Fruit fly (Drosophila melanogaster) whole organism, embryonic: ENCODE results near the gene Psn.
A peak's percentile ranks its signal among the peaks of the same experiment; 100 is the strongest.

Experiments
- Atf6 ChIP-seq: fragments of 200-800 bp; sonication (Bioruptor generic); IDR thresholded peaks from 2 replicates; pipeline ENCODE4 v1.3.6; 2022; ENCODE audit warnings: missing biosample characterization, missing genetic modification characterization
- Bgb ChIP-seq: fragments of 200-800 bp; sonication (Bioruptor generic); IDR thresholded peaks from 2 replicates; pipeline ENCODE4 v1.3.6; 2022; ENCODE audit warnings: missing biosample characterization, missing genetic modification characterization; ENCODE audit not compliant: partially characterized antibody
- CG10543 ChIP-seq: fragments of 200-800 bp; sonication (Bioruptor generic); optimal IDR thresholded peaks from 3 replicates; lab custom pipeline; 2017; ENCODE audit warnings: missing biosample characterization, mild to moderate bottlenecking, missing genetic modification characterization, moderate library complexity
- CG10959 ChIP-seq: fragments of 200-800 bp; sonication (Bioruptor generic); IDR thresholded peaks from 2 replicates; pipeline ENCODE4 v1.3.6; 2022; ENCODE audit warnings: missing biosample characterization, missing genetic modification characterization
- CG11085 ChIP-seq: fragments of 200-800 bp; sonication (Bioruptor generic); IDR thresholded peaks from 2 replicates; pipeline ENCODE4 v1.3.6; 2022; ENCODE audit warnings: missing biosample characterization, missing genetic modification characterization
- CG12299 ChIP-seq: fragments of 200-800 bp; sonication (Bioruptor generic); optimal IDR thresholded peaks from 2 replicates; lab custom pipeline; 2018; ENCODE audit warnings: missing biosample characterization, mild to moderate bottlenecking, missing genetic modification characterization
- CG1233 ChIP-seq: fragments of 200-800 bp; sonication (Bioruptor generic); optimal IDR thresholded peaks from 4 replicates; lab custom pipeline; 2018; ENCODE audit warnings: missing biosample characterization, mild to moderate bottlenecking, missing genetic modification characterization
- CG12744 ChIP-seq: fragments of 200-800 bp; sonication (Bioruptor generic); optimal IDR thresholded peaks from 2 replicates; lab custom pipeline; 2016; ENCODE audit warnings: missing biosample characterization, missing genetic modification characterization
- CG13296 ChIP-seq: fragments of 200-800 bp; sonication (Bioruptor generic); optimal IDR thresholded peaks from 3 replicates; lab custom pipeline; 2018; ENCODE audit warnings: missing biosample characterization, mild to moderate bottlenecking, missing genetic modification characterization
- CG14014 ChIP-seq: fragments of 200-800 bp; sonication (Bioruptor generic); IDR thresholded peaks from 2 replicates; pipeline ENCODE4 v1.3.6; 2022; ENCODE audit warnings: missing biosample characterization, missing genetic modification characterization
- CG14965 ChIP-seq: fragments of 200-800 bp; sonication (Bioruptor generic); optimal IDR thresholded peaks from 2 replicates; lab custom pipeline; 2016; ENCODE audit warnings: missing biosample characterization, missing genetic modification characterization, borderline replicate concordance
- CG17328 ChIP-seq: fragments of 200-800 bp; sonication (Bioruptor generic); IDR thresholded peaks from 2 replicates; pipeline ENCODE4 v1.3.6; 2022; ENCODE audit warnings: missing biosample characterization, missing genetic modification characterization
- CG17359 ChIP-seq: fragments of 200-800 bp; sonication (Bioruptor generic); optimal IDR thresholded peaks from 3 replicates; lab custom pipeline; 2018; ENCODE audit warnings: missing biosample characterization, mild to moderate bottlenecking, missing genetic modification characterization, moderate library complexity
- CG17385 ChIP-seq: fragments of 200-800 bp; sonication (Bioruptor generic); optimal IDR thresholded peaks from 3 replicates; lab custom pipeline; 2018; ENCODE audit warnings: missing biosample characterization, mild to moderate bottlenecking, missing genetic modification characterization
- CG17612 ChIP-seq: fragments of 200-800 bp; sonication (Bioruptor generic); IDR thresholded peaks from 2 replicates; pipeline ENCODE4 v1.3.6; 2022; ENCODE audit warnings: missing biosample characterization, missing genetic modification characterization
- CG18619 ChIP-seq: fragments of 200-800 bp; sonication (Bioruptor generic); optimal IDR thresholded peaks from 3 replicates; lab custom pipeline; 2017; ENCODE audit warnings: missing biosample characterization, mild to moderate bottlenecking, missing genetic modification characterization
- CG2202 ChIP-seq: fragments of 200-800 bp; sonication (Bioruptor generic); optimal IDR thresholded peaks from 2 replicates; lab custom pipeline; 2018; ENCODE audit warnings: missing biosample characterization, mild to moderate bottlenecking, missing genetic modification characterization
- CG30403 ChIP-seq: fragments of 200-800 bp; sonication (Bioruptor generic); optimal IDR thresholded peaks from 3 replicates; lab custom pipeline; 2016; ENCODE audit warnings: missing biosample characterization, missing genetic modification characterization
- CG31388 ChIP-seq: fragments of 200-800 bp; sonication (Bioruptor generic); optimal IDR thresholded peaks from 2 replicates; lab custom pipeline; 2016; ENCODE audit warnings: missing biosample characterization, missing genetic modification characterization
- CG32532 ChIP-seq: fragments of 200-800 bp; sonication (Bioruptor generic); IDR thresholded peaks from 2 replicates; pipeline ENCODE4 v1.3.6; 2022; ENCODE audit warnings: missing biosample characterization, missing genetic modification characterization
- CG4360 ChIP-seq: fragments of 200-800 bp; sonication (Bioruptor generic); IDR thresholded peaks from 2 replicates; pipeline ENCODE4 v1.3.6; 2022; ENCODE audit warnings: missing biosample characterization, missing genetic modification characterization
- CG5953 ChIP-seq: fragments of 200-800 bp; sonication (Bioruptor generic); IDR thresholded peaks from 2 replicates; pipeline ENCODE4 v1.3.6; 2022; ENCODE audit warnings: missing biosample characterization, missing genetic modification characterization
- CG6272 ChIP-seq: fragments of 200-800 bp; sonication (Bioruptor generic); IDR thresholded peaks from 2 replicates; pipeline ENCODE4 v1.3.6; 2022; ENCODE audit warnings: missing biosample characterization, missing genetic modification characterization
- CG8089 ChIP-seq: fragments of 200-800 bp; sonication (Bioruptor generic); optimal IDR thresholded peaks from 3 replicates; lab custom pipeline; 2016; ENCODE audit warnings: missing biosample characterization, missing genetic modification characterization
- CG8924 ChIP-seq: fragments of 200-800 bp; optimal IDR thresholded peaks from 3 replicates; lab custom pipeline; 2019; ENCODE audit warnings: missing biosample characterization, mild to moderate bottlenecking, missing genetic modification characterization, moderate library complexity
- Camta ChIP-seq: fragments of 200-800 bp; sonication (Bioruptor generic); optimal IDR thresholded peaks from 2 replicates; lab custom pipeline; 2016; ENCODE audit warnings: missing biosample characterization, missing genetic modification characterization
- Dip2 ChIP-seq: fragments of 200-800 bp; sonication (Bioruptor generic); IDR thresholded peaks from 2 replicates; pipeline ENCODE4 v1.3.6; 2022; ENCODE audit warnings: missing biosample characterization, missing genetic modification characterization
- Ets65A ChIP-seq: fragments of 200-800 bp; sonication (Bioruptor generic); peaks from one replicate; lab custom pipeline; 2016; ENCODE audit warnings: missing biosample characterization, missing genetic modification characterization
- Fer3 ChIP-seq: fragments of 200-800 bp; sonication (Bioruptor generic); optimal IDR thresholded peaks from 2 replicates; lab custom pipeline; 2018; ENCODE audit warnings: missing biosample characterization, mild to moderate bottlenecking, missing genetic modification characterization, moderate library complexity
- Med ChIP-seq: fragments of 200-800 bp; sonication (Bioruptor generic); peaks from one replicate; lab custom pipeline; 2016; ENCODE audit warnings: missing biosample characterization, missing genetic modification characterization, mild to moderate bottlenecking, inconsistent platforms, moderate library complexity
- Sox100B ChIP-seq: fragments of 200-800 bp; sonication (Bioruptor generic); optimal IDR thresholded peaks from 3 replicates; lab custom pipeline; 2018; ENCODE audit warnings: missing biosample characterization, mild to moderate bottlenecking, missing genetic modification characterization
- Usf ChIP-seq: fragments of 200-800 bp; sonication (Bioruptor generic); optimal IDR thresholded peaks from 2 replicates; lab custom pipeline; 2017; ENCODE audit warnings: missing genotype, missing biosample characterization, missing genetic modification characterization
- amos ChIP-seq: fragments of 200-800 bp; sonication (Bioruptor generic); IDR thresholded peaks from 2 replicates; pipeline ENCODE4 v1.3.6; 2022; ENCODE audit warnings: missing biosample characterization, missing genetic modification characterization; ENCODE audit not compliant: partially characterized antibody
- aop ChIP-seq: fragments of 200-800 bp; sonication (Bioruptor generic); IDR thresholded peaks from 2 replicates; pipeline ENCODE4 v1.3.6; 2022; ENCODE audit warnings: missing biosample characterization, missing genetic modification characterization
- cas ChIP-seq: fragments of 200-800 bp; sonication (Bioruptor generic); IDR thresholded peaks from 2 replicates; pipeline ENCODE4 v1.3.6; 2022; ENCODE audit warnings: missing biosample characterization, missing genetic modification characterization
- chm ChIP-seq: fragments of 200-800 bp; sonication (Bioruptor generic); IDR thresholded peaks from 2 replicates; pipeline ENCODE4 v1.3.6; 2022; ENCODE audit warnings: missing biosample characterization, missing genetic modification characterization
- ems ChIP-seq: fragments of 200-800 bp; sonication (Bioruptor generic); optimal IDR thresholded peaks from 3 replicates; lab custom pipeline; 2016; ENCODE audit warnings: missing biosample characterization, missing genetic modification characterization
- eyg ChIP-seq: fragments of 200-800 bp; sonication (Bioruptor generic); optimal IDR thresholded peaks from 3 replicates; lab custom pipeline; 2016; ENCODE audit warnings: missing biosample characterization, missing genetic modification characterization
- gem ChIP-seq: fragments of 200-800 bp; sonication (Bioruptor generic); optimal IDR thresholded peaks from 2 replicates; lab custom pipeline; 2019; ENCODE audit warnings: missing biosample characterization, mild to moderate bottlenecking, missing genetic modification characterization, moderate library complexity
- h ChIP-seq: fragments of >200 bp; optimal IDR thresholded peaks from 2 replicates; lab custom pipeline; 2017
- insv ChIP-seq, 2 experiments: fragments of 200-800 bp; sonication (Bioruptor generic); optimal IDR thresholded peaks; 3 replicates each; lab custom pipeline; 2016 to 2018; ENCODE audit warnings: missing biosample characterization in 2 of 2, missing genetic modification characterization in 2 of 2
- ken ChIP-seq: fragments of 200-800 bp; sonication (Bioruptor generic); IDR thresholded peaks from 3 replicates; pipeline ENCODE4 v1.3.6; 2022; ENCODE audit warnings: missing biosample characterization, missing genetic modification characterization
- luna ChIP-seq: fragments of 200-800 bp; sonication (Bioruptor generic); optimal IDR thresholded peaks from 2 replicates; lab custom pipeline; 2016; ENCODE audit warnings: missing biosample characterization, missing genetic modification characterization
- phol ChIP-seq: fragments of 200-800 bp; sonication (Bioruptor generic); optimal IDR thresholded peaks from 3 replicates; lab custom pipeline; 2018; ENCODE audit warnings: missing biosample characterization, mild to moderate bottlenecking, missing genetic modification characterization, moderate library complexity
- prd ChIP-seq, 3 experiments: fragments of >200 bp in 2 of 3; fragments of 200-800 bp in 1 of 3; sonication (Bioruptor generic) in 1 of 3; optimal IDR thresholded peaks in 2 of 3; IDR thresholded peaks in 1 of 3; 2 replicates in 2 of 3; 3 replicates in 1 of 3; pipeline versions ENCODE4 v1.3.6 to Lab custom; 2017 to 2022; ENCODE audit warnings: missing biosample characterization in 1 of 3, missing genetic modification characterization in 1 of 3
- pum ChIP-seq: fragments of 200-800 bp; sonication (Bioruptor generic); optimal IDR thresholded peaks from 2 replicates; lab custom pipeline; 2016; ENCODE audit warnings: missing biosample characterization, missing genetic modification characterization
- sens-2 ChIP-seq: fragments of 200-800 bp; sonication (Bioruptor generic); IDR thresholded peaks from 2 replicates; pipeline ENCODE4 v1.3.6; 2022; ENCODE audit warnings: missing biosample characterization, missing genetic modification characterization

Psn gene

dm6 chr3L:20401026-20401912 lies 31.0 kb upstream of the Psn start, which contains the start of gene trbl (continued):
- TF ChIP-seq CG17612: no peak
- TF ChIP-seq eyg (GFP tag; lab: Kevin White, UChicago): no peak
- no peak for TF ChIP-seq CG14965
- TF ChIP-seq luna (GFP tag; lab: Kevin White, UChicago): no peak
- no peak for TF ChIP-seq CG18619 (GFP tag; lab: Kevin White, UChicago)
- no peak for TF ChIP-seq ems (GFP tag; lab: Kevin White, UChicago)
- peak; percentile 85 for TF ChIP-seq chm (GFP tag; lab: Robert Waterston, UW)
- TF ChIP-seq Usf (GFP tag; lab: Kevin White, UChicago): no peak
- TF ChIP-seq CG2202: no peak
- peak in 1 of 2 experiments; percentile 72 for TF ChIP-seq insv (GFP tag; optimal IDR thresholded peaks at IDR 0.05; lab: Kevin White, UChicago)

- TF ChIP-seq Sox100B (GFP tag; lab: Kevin White, UChicago) (no peak), CG10543 (GFP tag; lab: Kevin White, UChicago) (no peak), Bgb (GFP tag; lab: Robert Waterston, UW) (no peak), CG14014 (GFP tag; lab: Robert Waterston, UW) (no peak), CG31388 (GFP tag; lab: Kevin White, UChicago) (no peak), Med (GFP tag; lab: Kevin White, UChicago) (peak; percentile 54), luna (GFP tag; lab: Kevin White, UChicago) (no peak), Atf6 (GFP tag; lab: Robert Waterston, UW) (no peak), CG17385 (peak; percentile 54), CG30403 (GFP tag; lab: Kevin White, UChicago) (peak; percentile 8), Camta (no peak), CG4360 (GFP tag; lab: Robert Waterston, UW) (no peak), gem (tag; lab: Kevin White, UChicago) (peak; percentile 64), phol (tag; lab: Kevin White, UChicago) (peak; percentile 56), Ets65A (GFP tag; lab: Kevin White, UChicago) (no peak), CG12744 (GFP tag; lab: Kevin White, UChicago) (no peak), CG32532 (no peak), CG10959 (GFP tag; lab: Robert Waterston, UW) (0 out of 2 replicates have a peak, but pooled peaks have one; percentile 66), prd (optimal IDR thresholded peaks at IDR 0.05; lab: Kevin White, UChicago) (no peak), prd (GFP tag; IDR thresholded peaks at IDR 0.05; lab: Robert Waterston, UW) (peak; percentile 84), CG17328 (GFP tag; lab: Robert Waterston, UW) (peak; percentile 49; the same call in 1 of the 2 replicates), pum (GFP tag; lab: Kevin White, UChicago) (peak; percentile 8), CG8924 (tag; lab: Kevin White, UChicago) (peak; percentile 56), CG1233 (GFP tag; lab: Kevin White, UChicago) (peak; percentile 7), Dip2 (GFP tag; lab: Robert Waterston, UW) (no peak), CG12299 (no peak), CG5953 (GFP tag; lab: Robert Waterston, UW) (no peak), CG11085 (GFP tag; lab: Robert Waterston, UW) (no peak), Fer3 (tag; lab: Kevin White, UChicago) (no peak), h (no peak), cas (GFP tag; lab: Robert Waterston, UW) (no peak), CG17359 (tag; lab: Kevin White, UChicago) (no peak), amos (GFP tag; lab: Robert Waterston, UW) (0 out of 2 replicates have a peak, but pooled peaks have one; percentile 39), ken (GFP tag; lab: Robert Waterston, UW) (0 out of 3 replicates have a peak, but pooled peaks have one; percentile 13), CG6272 (GFP tag; lab: Robert Waterston, UW) (no peak), CG8089 (no peak), aop (GFP tag; lab: Robert Waterston, UW) (no peak), CG13296 (no peak), sens-2 (no peak)
These were observed 29.4 kb upstream of the Psn start for dm6 chr3L:20402665-20403492.
